Worm (Caenorhabditis elegans): ENCODE results near the gene gst-39.

DNA sequence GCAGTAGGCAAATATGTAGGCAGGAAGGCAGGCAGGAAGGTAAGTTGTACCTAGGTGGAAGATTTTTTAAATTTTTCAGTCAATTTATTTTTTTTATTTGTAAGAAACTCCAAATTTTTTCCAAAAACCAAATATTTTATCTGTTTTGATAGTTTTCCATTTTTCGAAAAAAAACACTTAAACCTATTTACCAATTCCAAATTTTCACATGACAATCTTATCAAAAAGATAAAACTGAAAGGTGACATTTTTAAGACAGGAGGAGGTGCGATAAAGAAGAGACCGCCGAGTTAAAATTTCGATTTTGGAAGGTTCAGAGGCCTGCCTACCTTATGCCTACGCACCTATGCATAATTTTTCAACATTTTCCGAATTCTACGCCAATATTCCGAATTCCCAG, 19.3 kb upstream of the gst-39 start:
- TF ChIP-seq unc-62 (GFP tag; optimal IDR thresholded peaks at IDR 0.05) (no peak), snpc-4 (tag; optimal IDR thresholded peaks at IDR 0.05) (no peak), pha-4 (tag; optimal IDR thresholded peaks at IDR 0.05) (no peak), ztf-11 (tag; optimal IDR thresholded peaks at IDR 0.05) (no peak), nhr-237 (tag; optimal IDR thresholded peaks at IDR 0.05) (no peak), nhr-12 (tag; optimal IDR thresholded peaks at IDR 0.05) (no peak)

Data from whole organism, mixed stage, embryonic.